Worm (Caenorhabditis elegans) whole organism, late embryonic: Measurements from ENCODE around the gene algn-1.

Experiments used
- C38D4.7 ChIP-seq: fragments of 200-800 bp; sonication (Bioruptor generic); optimal IDR thresholded peaks from 2 replicates; lab custom pipeline; 2018; ENCODE audit warnings: mild to moderate bottlenecking, missing genetic modification characterization, moderate library complexity, missing compliant biosample characterization
- K02D7.2 ChIP-seq: sonication (generic microtip); optimal IDR thresholded peaks from 2 replicates; lab custom pipeline; 2017; ENCODE audit warnings: mild to moderate bottlenecking, missing genetic modification characterization, missing compliant biosample characterization
- Y22D7AL.16 ChIP-seq: sonication (generic microtip); optimal IDR thresholded peaks from 2 replicates; lab custom pipeline; 2016; ENCODE audit warnings: missing genetic modification characterization, missing compliant biosample characterization
- ama-1 ChIP-seq: fragments of 150-350 bp; optimal IDR thresholded peaks from 2 replicates; lab custom pipeline; 2014
- ceh-14 ChIP-seq: sonication (generic microtip); optimal IDR thresholded peaks from 2 replicates; lab custom pipeline; 2016; ENCODE audit warnings: missing genotype, missing genetic modification characterization, missing compliant biosample characterization
- ceh-18 ChIP-seq: sonication (generic microtip); optimal IDR thresholded peaks from 2 replicates; lab custom pipeline; 2016; ENCODE audit warnings: missing genetic modification characterization, missing compliant biosample characterization
- ceh-19 ChIP-seq: fragments of 200-800 bp; sonication (Bioruptor generic); optimal IDR thresholded peaks from 2 replicates; lab custom pipeline; 2018; ENCODE audit warnings: mild to moderate bottlenecking, missing genetic modification characterization, missing compliant biosample characterization
- ceh-2 ChIP-seq: sonication (generic microtip); optimal IDR thresholded peaks from 2 replicates; lab custom pipeline; 2016; ENCODE audit warnings: missing genotype, missing genetic modification characterization, missing compliant biosample characterization
- ceh-24 ChIP-seq: sonication (generic microtip); optimal IDR thresholded peaks from 2 replicates; lab custom pipeline; 2016; ENCODE audit warnings: mild to moderate bottlenecking, missing genetic modification characterization, missing compliant biosample characterization
- ceh-31 ChIP-seq: sonication (generic microtip); optimal IDR thresholded peaks from 2 replicates; lab custom pipeline; 2016; ENCODE audit warnings: missing genetic modification characterization, missing compliant biosample characterization
- ceh-48 ChIP-seq: sonication (generic microtip); optimal IDR thresholded peaks from 2 replicates; lab custom pipeline; 2016; ENCODE audit warnings: missing genetic modification characterization, inconsistent platforms, missing compliant biosample characterization
- ceh-6 ChIP-seq: fragments of 200-800 bp; sonication (Bioruptor generic); optimal IDR thresholded peaks from 2 replicates; lab custom pipeline; 2018; ENCODE audit warnings: mild to moderate bottlenecking, missing genetic modification characterization, missing compliant biosample characterization
- ceh-9 ChIP-seq: sonication (generic microtip); optimal IDR thresholded peaks from 2 replicates; lab custom pipeline; 2016; ENCODE audit warnings: mild to moderate bottlenecking, missing genetic modification characterization, inconsistent platforms, missing compliant biosample characterization
- che-1 ChIP-seq: sonication (generic microtip); optimal IDR thresholded peaks from 2 replicates; lab custom pipeline; 2016; ENCODE audit warnings: mild to moderate bottlenecking, missing genetic modification characterization, missing compliant biosample characterization
- dmd-4 ChIP-seq: sonication (generic microtip); optimal IDR thresholded peaks from 2 replicates; lab custom pipeline; 2016; ENCODE audit warnings: borderline replicate concordance, missing genetic modification characterization, missing compliant biosample characterization
- dve-1 ChIP-seq: sonication (generic microtip); optimal IDR thresholded peaks from 2 replicates; lab custom pipeline; 2017; ENCODE audit warnings: antibody characterized with exemption, mild to moderate bottlenecking, missing genetic modification characterization, missing compliant biosample characterization
- elt-2 ChIP-seq: sonication (generic microtip); optimal IDR thresholded peaks from 2 replicates; lab custom pipeline; 2016; ENCODE audit warnings: missing genetic modification reagents, missing genetic modification characterization, missing compliant biosample characterization
- elt-4 ChIP-seq: sonication (generic microtip); optimal IDR thresholded peaks from 2 replicates; lab custom pipeline; 2016; ENCODE audit warnings: missing genetic modification characterization, missing compliant biosample characterization
- ets-4 ChIP-seq: sonication (generic microtip); optimal IDR thresholded peaks from 2 replicates; lab custom pipeline; 2016; ENCODE audit warnings: missing genetic modification characterization, missing compliant biosample characterization
- fkh-6 ChIP-seq: sonication (generic microtip); optimal IDR thresholded peaks from 2 replicates; lab custom pipeline; 2016; ENCODE audit warnings: missing genetic modification characterization, missing compliant biosample characterization
- gmeb-2 ChIP-seq: sonication (generic microtip); optimal IDR thresholded peaks from 2 replicates; lab custom pipeline; 2016; ENCODE audit warnings: missing genetic modification characterization, inconsistent platforms, missing compliant biosample characterization
- hlh-13 ChIP-seq: fragments of 200-800 bp; sonication (Bioruptor generic); optimal IDR thresholded peaks from 2 replicates; lab custom pipeline; 2018; ENCODE audit warnings: mild to moderate bottlenecking, missing genetic modification characterization, missing compliant biosample characterization
- hlh-15 ChIP-seq: sonication (generic microtip); optimal IDR thresholded peaks from 2 replicates; lab custom pipeline; 2016; ENCODE audit warnings: missing genetic modification characterization, missing compliant biosample characterization
- hlh-6 ChIP-seq: sonication (generic microtip); optimal IDR thresholded peaks from 2 replicates; lab custom pipeline; 2016; ENCODE audit warnings: missing genotype, missing genetic modification characterization, missing compliant biosample characterization
- hlh-8 ChIP-seq: sonication (generic microtip); optimal IDR thresholded peaks from 2 replicates; lab custom pipeline; 2016; ENCODE audit warnings: missing genotype, missing genetic modification characterization, missing compliant biosample characterization
- lim-6 ChIP-seq: sonication (generic microtip); optimal IDR thresholded peaks from 2 replicates; lab custom pipeline; 2016; ENCODE audit warnings: missing genetic modification characterization, missing compliant biosample characterization
- lin-11 ChIP-seq: fragments of 200-800 bp; sonication (Bioruptor generic); optimal IDR thresholded peaks from 2 replicates; lab custom pipeline; 2018; ENCODE audit warnings: mild to moderate bottlenecking, missing genetic modification characterization, missing compliant biosample characterization
- mec-3 ChIP-seq: sonication (generic microtip); optimal IDR thresholded peaks from 2 replicates; lab custom pipeline; 2016; ENCODE audit warnings: borderline replicate concordance, missing genetic modification characterization, missing compliant biosample characterization
- nhr-11 ChIP-seq: fragments of 150-350 bp; optimal IDR thresholded peaks from 2 replicates; lab custom pipeline; 2014; ENCODE audit warnings: missing biosample characterization, missing genetic modification characterization
- pat-9 ChIP-seq: fragments of 200-800 bp; sonication (Bioruptor generic); optimal IDR thresholded peaks from 2 replicates; lab custom pipeline; 2018; ENCODE audit warnings: mild to moderate bottlenecking, missing genetic modification characterization, moderate library complexity, missing compliant biosample characterization
- pax-1 ChIP-seq: fragments of 150-350 bp; optimal IDR thresholded peaks from 2 replicates; lab custom pipeline; 2014; ENCODE audit warnings: missing biosample characterization, missing genetic modification characterization
- ref-2 ChIP-seq: sonication (generic microtip); optimal IDR thresholded peaks from 2 replicates; lab custom pipeline; 2016; ENCODE audit warnings: missing genetic modification characterization, missing compliant biosample characterization
- rnt-1 ChIP-seq: sonication (generic microtip); optimal IDR thresholded peaks from 2 replicates; lab custom pipeline; 2016; ENCODE audit warnings: missing genetic modification characterization, missing compliant biosample characterization
- sdc-2 ChIP-seq: sonication (generic microtip); optimal IDR thresholded peaks from 2 replicates; lab custom pipeline; 2016; ENCODE audit warnings: missing genotype, missing genetic modification characterization, missing compliant biosample characterization
- sox-2 ChIP-seq: fragments of 200-800 bp; sonication (Bioruptor generic); IDR thresholded peaks from 2 replicates; pipeline ENCODE4 v1.3.6; 2022; ENCODE audit warnings: missing genetic modification reagents, missing genetic modification characterization, missing compliant biosample characterization
- syd-9 ChIP-seq: sonication (generic microtip); optimal IDR thresholded peaks from 2 replicates; lab custom pipeline; 2016; ENCODE audit warnings: mild to moderate bottlenecking, missing genetic modification characterization, moderate library complexity, missing compliant biosample characterization
- tbx-2 ChIP-seq: sonication (generic microtip); optimal IDR thresholded peaks from 2 replicates; lab custom pipeline; 2016; ENCODE audit warnings: missing genetic modification characterization, missing compliant biosample characterization
- ttx-3 ChIP-seq: sonication (generic microtip); optimal IDR thresholded peaks from 2 replicates; lab custom pipeline; 2016; ENCODE audit warnings: missing genetic modification reagents, missing genetic modification characterization, missing compliant biosample characterization
- unc-3 ChIP-seq, 2 experiments: fragments of 200-800 bp in 1 of 2; sonication (Bioruptor generic) in 1 of 2; sonication (generic microtip) in 1 of 2; conservative IDR thresholded peaks in 1 of 2; optimal IDR thresholded peaks in 1 of 2; 2 replicates each; pipeline versions ENCODE4 v1.3.6 to Lab custom; 2016 to 2022; ENCODE audit warnings: missing compliant biosample characterization in 2 of 2, missing genetic modification characterization in 2 of 2, missing genetic modification reagents in 1 of 2
- unc-55 ChIP-seq: sonication (generic microtip); optimal IDR thresholded peaks from 2 replicates; lab custom pipeline; 2017; ENCODE audit warnings: missing biosample characterization, missing genetic modification reagents, missing genetic modification characterization
- zip-5 ChIP-seq: sonication (generic microtip); optimal IDR thresholded peaks from 2 replicates; lab custom pipeline; 2016; ENCODE audit warnings: missing genetic modification characterization, missing compliant biosample characterization
- ztf-16 ChIP-seq: sonication (generic microtip); optimal IDR thresholded peaks from 2 replicates; lab custom pipeline; 2017; ENCODE audit warnings: missing genetic modification characterization, missing compliant biosample characterization

Gene algn-1

DNA sequence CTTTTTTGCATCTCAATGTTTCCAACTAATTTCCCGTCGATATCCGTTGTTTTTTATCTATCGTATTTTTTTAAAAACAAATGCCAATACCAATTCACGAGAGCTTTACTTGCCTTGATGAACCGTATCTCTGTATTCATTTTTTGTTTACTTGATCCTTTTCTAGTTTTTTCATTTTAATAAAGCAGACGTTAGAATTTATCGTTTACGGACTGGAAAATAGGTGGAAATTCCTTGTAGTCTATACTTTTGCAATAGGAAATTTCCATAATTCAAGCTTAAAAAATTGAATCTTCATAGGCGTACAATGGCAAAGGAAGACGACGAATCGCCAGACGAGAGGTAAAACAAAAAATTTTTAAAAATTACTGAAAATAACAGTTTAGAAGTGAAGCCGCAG lies at the start of gene algn-1:
TSS of gene algn-1 (plus strand) at position 301 of the 400 bp plus-strand sequence.
- no peak for TF ChIP-seq ama-1 (lab: Kevin White, UChicago)
- no peak for TF ChIP-seq tbx-2 (tag; lab: Kevin White, UChicago)
- no peak for TF ChIP-seq lin-11 (tag; lab: Kevin White, UChicago)
- no peak for TF ChIP-seq fkh-6 (tag; lab: Kevin White, UChicago)

DNA sequence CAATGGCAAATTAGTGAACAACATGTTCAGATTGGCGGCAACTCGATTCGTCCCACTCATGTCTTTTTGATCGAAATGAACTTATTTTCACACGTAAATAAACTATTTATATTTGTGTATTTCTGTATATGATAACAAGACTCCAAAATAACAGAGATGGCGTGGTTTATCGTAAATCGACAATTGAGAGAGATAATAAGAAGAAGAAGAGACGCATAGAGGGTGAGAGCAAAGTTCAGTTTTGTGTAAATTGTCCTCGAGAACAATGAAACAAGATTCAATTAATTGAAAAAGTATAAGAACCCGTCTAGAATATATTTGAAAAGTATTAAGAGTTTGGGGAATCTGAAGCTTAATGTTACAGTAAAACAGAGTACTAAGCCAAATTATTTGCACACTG lies 48.5 kb upstream of the algn-1 start:
- TF ChIP-seq elt-2 (tag; lab: Kevin White, UChicago) (no peak), nhr-11 (tag; lab: Kevin White, UChicago) (no peak), ceh-48 (tag; lab: Kevin White, UChicago) (no peak), ama-1 (lab: Kevin White, UChicago) (no peak), ceh-2 (tag; lab: Kevin White, UChicago) (no peak), unc-3 (GFP tag; conservative IDR thresholded peaks at IDR 0.05; lab: Robert Waterston, UW) (no peak), unc-3 (tag; optimal IDR thresholded peaks at IDR 0.05; lab: Kevin White, UChicago) (no peak), ceh-24 (tag; lab: Kevin White, UChicago) (no peak), rnt-1 (no peak), ttx-3 (no peak), gmeb-2 (tag; lab: Kevin White, UChicago) (no peak), C38D4.7 (GFP tag; lab: Kevin White, UChicago) (no peak), pat-9 (no peak), ztf-16 (tag; lab: Kevin White, UChicago) (no peak), ceh-9 (no peak), hlh-13 (GFP tag; lab: Kevin White, UChicago) (no peak), ceh-6 (GFP tag; lab: Kevin White, UChicago) (no peak), ets-4 (no peak), elt-4 (tag; lab: Kevin White, UChicago) (no peak), hlh-15 (tag; lab: Kevin White, UChicago) (no peak)

DNA sequence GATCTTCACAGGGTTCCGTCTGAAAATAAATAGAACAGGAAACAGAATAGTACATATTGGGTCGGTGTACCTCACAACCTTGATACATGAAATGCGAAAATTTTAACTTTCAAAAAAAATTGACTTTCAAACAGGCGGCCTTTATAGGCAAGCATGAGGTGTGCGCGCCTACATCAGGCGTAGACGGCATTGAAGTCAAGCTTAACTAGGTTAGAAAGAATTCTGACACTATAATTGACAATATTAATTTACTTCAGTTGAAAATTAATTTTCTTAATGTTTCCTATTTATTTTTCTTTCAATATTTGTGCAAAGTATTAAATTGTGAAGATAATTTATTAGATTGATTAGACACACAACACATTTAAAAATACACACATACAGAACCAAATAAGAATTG lies 48.0 kb upstream of the algn-1 start, which contains the start of gene C05D11.5:
TSS of gene C05D11.5 (minus strand) at position 101 of the 400 bp plus-strand sequence.
- TF ChIP-seq hlh-8 (tag; lab: Kevin White, UChicago) (no peak), Y22D7AL.16 (no peak), K02D7.2 (tag; lab: Kevin White, UChicago) (no peak), gmeb-2 (tag; lab: Kevin White, UChicago) (no peak), dmd-4 (tag; lab: Kevin White, UChicago) (no peak), ceh-19 (GFP tag; lab: Kevin White, UChicago) (no peak), ceh-31 (tag; lab: Kevin White, UChicago) (no peak), che-1 (no peak), syd-9 (tag; lab: Kevin White, UChicago) (no peak), zip-5 (tag; lab: Kevin White, UChicago) (no peak), ceh-18 (tag; lab: Kevin White, UChicago) (no peak), elt-4 (tag; lab: Kevin White, UChicago) (no peak), unc-55 (GFP tag; lab: Kevin White, UChicago) (no peak), hlh-13 (GFP tag; lab: Kevin White, UChicago) (no peak), ceh-14 (tag; lab: Kevin White, UChicago) (no peak), pax-1 (no peak)
- TF ChIP-seq, all 69 proteins: peak for 0

DNA sequence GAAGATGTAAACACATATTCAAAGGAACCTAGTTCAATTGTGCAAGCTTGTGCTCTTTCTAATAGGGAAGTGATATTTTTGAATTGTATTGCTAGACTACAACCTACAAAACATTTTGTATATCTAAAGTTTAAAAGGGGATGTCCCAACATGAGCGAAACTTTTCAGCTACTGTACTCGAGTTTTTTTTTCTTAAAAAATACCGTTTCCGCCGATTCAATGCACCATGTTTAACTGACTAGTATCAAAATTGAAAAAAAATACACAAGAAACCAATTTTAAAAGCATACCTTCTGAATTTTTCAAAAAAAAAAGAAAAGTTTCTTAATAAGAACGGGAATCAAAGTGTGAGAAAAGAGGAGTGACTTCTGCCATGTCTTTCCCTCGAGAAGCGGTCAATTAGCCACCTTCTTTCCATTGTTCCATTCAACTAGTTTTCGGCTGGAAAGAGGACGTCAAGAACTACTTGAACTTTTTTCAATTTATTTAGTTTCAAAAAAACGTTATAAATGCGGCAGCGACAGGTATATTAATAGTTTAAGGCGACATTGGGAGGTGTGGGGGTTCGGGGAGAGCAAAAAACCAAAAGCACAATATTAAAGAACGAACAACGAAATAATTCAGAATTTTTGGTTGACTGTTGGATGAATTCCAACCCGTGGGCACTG lies 44.5 kb upstream of the algn-1 start, which contains the start of gene nas-4:
TSS of gene nas-4 (minus strand) at position 351 of the 668 bp plus-strand sequence.
- TF ChIP-seq che-1 (no peak), dmd-4 (tag; lab: Kevin White, UChicago) (no peak), ets-4 (no peak), sdc-2 (tag; lab: Kevin White, UChicago) (no peak), syd-9 (tag; lab: Kevin White, UChicago) (no peak), rnt-1 (no peak), sox-2 (GFP tag; lab: Robert Waterston, UW) (no peak), pax-1 (no peak), ztf-16 (tag; lab: Kevin White, UChicago) (no peak), ttx-3 (no peak), hlh-6 (no peak), lim-6 (tag; lab: Kevin White, UChicago) (no peak), unc-3 (GFP tag; conservative IDR thresholded peaks at IDR 0.05; lab: Robert Waterston, UW) (no peak), unc-3 (tag; optimal IDR thresholded peaks at IDR 0.05; lab: Kevin White, UChicago) (no peak), ref-2 (tag; lab: Kevin White, UChicago) (no peak), dve-1 (no peak), pat-9 (no peak), mec-3 (tag; lab: Kevin White, UChicago) (no peak)
